Worm (Caenorhabditis elegans): ENCODE measurements around the gene Y45G12B.3.

Gene Y45G12B.3

ce11 chrV:2671155-2671554, 24.9 kb downstream of the Y45G12B.3 start, which contains the start of gene kel-8:
Gene kel-8 (plus strand): TSS chrV:2671455.
- no peak for TF ChIP-seq ceh-30 (tag; optimal IDR thresholded peaks at IDR 0.05)
- TF ChIP-seq rnt-1 (tag; optimal IDR thresholded peaks at IDR 0.05) = no peak
- no peak for TF ChIP-seq ets-4 (tag; optimal IDR thresholded peaks at IDR 0.05)
- TF ChIP-seq K02D7.2 (tag; optimal IDR thresholded peaks at IDR 0.05) = no peak
- TF ChIP-seq pqm-1 (tag; optimal IDR thresholded peaks at IDR 0.05) = no peak
- TF ChIP-seq che-1 (tag; optimal IDR thresholded peaks at IDR 0.05) = no peak
- TF ChIP-seq elt-4 (tag; optimal IDR thresholded peaks at IDR 0.05) = no peak
- no peak for TF ChIP-seq tbx-7 (tag; optimal IDR thresholded peaks at IDR 0.05)
- TF ChIP-seq ahr-1 (tag; optimal IDR thresholded peaks at IDR 0.05) = no peak

ce11 chrV:2666600-2666999, 29.5 kb downstream of the Y45G12B.3 start, which contains the start of gene W02G9.4:
Gene W02G9.4 (plus strand): TSS chrV:2666900.
- TF ChIP-seq C38D4.7 (GFP tag; optimal IDR thresholded peaks at IDR 0.05) (no peak), eyg-1 (tag; optimal IDR thresholded peaks at IDR 0.05) (no peak), pqm-1 (tag; optimal IDR thresholded peaks at IDR 0.05) (no peak), nhr-232 (tag; optimal IDR thresholded peaks at IDR 0.05) (no peak), ceh-34 (tag; optimal IDR thresholded peaks at IDR 0.05) (no peak), ceh-30 (tag; optimal IDR thresholded peaks at IDR 0.05) (no peak), hlh-15 (tag; optimal IDR thresholded peaks at IDR 0.05) (no peak), pax-1 (tag; optimal IDR thresholded peaks at IDR 0.05) (no peak), ceh-6 (GFP tag; optimal IDR thresholded peaks at IDR 0.05) (no peak)

ce11 chrV:2664525-2665053, 31.5 kb downstream of the Y45G12B.3 start, which contains the start of gene ndx-2:
Gene ndx-2 (minus strand): TSS chrV:2665003.
- TF ChIP-seq ceh-31 (tag; optimal IDR thresholded peaks at IDR 0.05) = no peak
- TF ChIP-seq T23F11.4 (GFP tag; optimal IDR thresholded peaks at IDR 0.05) = no peak
- TF ChIP-seq nhr-232 (tag; optimal IDR thresholded peaks at IDR 0.05) = no peak
- TF ChIP-seq rnt-1 (tag; optimal IDR thresholded peaks at IDR 0.05) = no peak
- TF ChIP-seq ceh-24 (tag; optimal IDR thresholded peaks at IDR 0.05) = no peak
- no peak for TF ChIP-seq F13H6.1 (tag; optimal IDR thresholded peaks at IDR 0.05)
- no peak for TF ChIP-seq hlh-8 (tag; optimal IDR thresholded peaks at IDR 0.05)
- TF ChIP-seq tbx-2 (tag; optimal IDR thresholded peaks at IDR 0.05) = no peak
- TF ChIP-seq ttx-3 (tag; optimal IDR thresholded peaks at IDR 0.05) = no peak
- no peak for TF ChIP-seq hlh-30 (tag; optimal IDR thresholded peaks at IDR 0.05; ENCODE audit: insufficient read depth)
- TF ChIP-seq ztf-16 (tag; optimal IDR thresholded peaks at IDR 0.05) = no peak

ce11 chrV:2660457-2660856, 35.6 kb downstream of the Y45G12B.3 start:
- no peak for TF ChIP-seq nhr-11 (tag; optimal IDR thresholded peaks at IDR 0.05)
- no peak for TF ChIP-seq ref-2 (tag; optimal IDR thresholded peaks at IDR 0.05)
- TF ChIP-seq ceh-34 (tag; optimal IDR thresholded peaks at IDR 0.05) = no peak
- no peak for TF ChIP-seq T23F11.4 (GFP tag; optimal IDR thresholded peaks at IDR 0.05)
- TF ChIP-seq mec-3 (tag; optimal IDR thresholded peaks at IDR 0.05; ENCODE audit: borderline replicate concordance) = no peak
- no peak for TF ChIP-seq elt-4 (tag; optimal IDR thresholded peaks at IDR 0.05)
- no peak for TF ChIP-seq ets-4 (tag; optimal IDR thresholded peaks at IDR 0.05)
- no peak for TF ChIP-seq pax-1 (tag; optimal IDR thresholded peaks at IDR 0.05)
- no peak for TF ChIP-seq elt-2 (tag; optimal IDR thresholded peaks at IDR 0.05)
- no peak for TF ChIP-seq ceh-14 (tag; optimal IDR thresholded peaks at IDR 0.05)
- no peak for TF ChIP-seq pha-2 (tag; optimal IDR thresholded peaks at IDR 0.05)
- TF ChIP-seq zip-5 (tag; optimal IDR thresholded peaks at IDR 0.05) = no peak
- no peak for TF ChIP-seq ceh-30 (tag; optimal IDR thresholded peaks at IDR 0.05)

ce11 chrV:2657682-2658081, 38.4 kb downstream of the Y45G12B.3 start:
- TF ChIP-seq fax-1 (tag; optimal IDR thresholded peaks at IDR 0.05) (no peak), T23F11.4 (GFP tag; optimal IDR thresholded peaks at IDR 0.05) (no peak), pros-1 (tag; optimal IDR thresholded peaks at IDR 0.05) (no peak), ceh-22 (tag; optimal IDR thresholded peaks at IDR 0.05) (no peak), madf-2 (tag; optimal IDR thresholded peaks at IDR 0.05) (no peak)
